Worm (Caenorhabditis elegans): ENCODE measurements around the gene F26C11.3.

DNA sequence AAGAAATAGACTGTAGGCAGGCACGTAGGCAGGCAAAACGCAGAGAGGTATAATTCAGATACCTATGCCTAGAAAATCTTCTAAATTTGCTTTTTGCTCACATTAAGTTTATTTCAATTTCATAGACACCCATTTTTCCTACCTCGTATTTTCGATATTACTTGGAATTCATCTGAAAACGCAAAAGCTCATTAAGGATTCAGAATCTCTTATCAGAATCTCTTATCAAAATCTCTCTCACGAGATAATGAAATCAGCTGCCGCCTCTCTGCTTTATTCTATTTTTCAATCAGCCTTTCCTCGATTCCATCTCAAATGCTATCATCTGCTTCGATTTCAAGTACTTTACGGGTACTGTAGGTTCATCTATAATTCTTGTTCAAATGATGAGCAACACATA lies 36.9 kb upstream of the F26C11.3 start:
- TF ChIP-seq ZK546.5 (tag; optimal IDR thresholded peaks at IDR 0.05) (no peak), cey-2 (tag; optimal IDR thresholded peaks at IDR 0.05; ENCODE audit: borderline replicate concordance, insufficient read depth) (no peak), ztf-7 (tag; optimal IDR thresholded peaks at IDR 0.05) (no peak)

Data from whole organism, L4 larva.